Fruit fly (Drosophila melanogaster): ENCODE results near the gene CG12011.

CG12011 gene

DNA sequence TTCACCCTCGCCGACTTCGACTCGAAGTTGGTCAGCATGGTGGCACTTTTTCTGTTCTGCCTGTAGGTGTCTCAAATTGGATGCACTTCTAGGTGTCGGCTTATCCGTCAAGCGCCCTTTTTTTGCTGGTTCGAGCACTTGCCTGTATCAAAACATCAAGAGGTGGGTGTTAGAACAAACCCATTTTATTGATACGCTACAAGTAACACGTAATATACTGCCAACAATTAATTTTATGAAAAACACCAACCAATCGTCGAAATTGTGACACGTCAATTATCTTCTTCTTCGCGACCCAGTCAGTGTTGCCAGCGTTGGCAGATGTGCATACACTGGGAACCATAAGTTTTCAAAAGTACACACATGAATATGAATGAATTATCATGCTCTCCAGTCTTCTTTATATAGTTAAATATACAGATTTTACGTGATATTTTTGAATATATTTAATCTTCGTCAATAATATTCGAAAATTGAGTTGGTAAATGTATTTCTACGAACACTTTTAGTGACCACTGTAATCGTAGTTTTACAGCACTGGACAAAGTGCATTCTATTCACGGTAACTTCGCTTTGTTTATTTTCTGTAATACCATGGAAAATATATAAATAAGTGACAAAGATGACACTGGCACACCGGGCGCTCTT, 49.4 kb upstream of the CG12011 start, which contains the start of the genes alphaCOP and CG13919 (continued):
- TF ChIP-seq CG6272 (GFP tag; IDR thresholded peaks at IDR 0.05) (peak; percentile 95), zf30C (GFP tag; optimal IDR thresholded peaks at IDR 0.05) (no peak), CG3065 (GFP tag; optimal IDR thresholded peaks at IDR 0.05) (peak; percentile 95), CG12942 (GFP tag; optimal IDR thresholded peaks at IDR 0.05) (peak; percentile 96), Hr3 (GFP tag; optimal IDR thresholded peaks at IDR 0.05) (peak; percentile 98), zfh2 (GFP tag; optimal IDR thresholded peaks at IDR 0.05) (peak; percentile 93), insv (GFP tag; optimal IDR thresholded peaks at IDR 0.05) (peak in 1 of 2 experiments; percentile 65), CG7357 (GFP tag; IDR thresholded peaks at IDR 0.05) (peak; percentile 87), Nf-YB (GFP tag; optimal IDR thresholded peaks at IDR 0.05) (peak; percentile 84), CG7745 (tag; optimal IDR thresholded peaks at IDR 0.05) (peak; percentile 74), cas (GFP tag; IDR thresholded peaks at IDR 0.05) (peak; percentile 93), aop (GFP tag; IDR thresholded peaks at IDR 0.05) (peak; percentile 80), Dip2 (GFP tag; IDR thresholded peaks at IDR 0.05) (peak; percentile 53), CG10979 (tag; optimal IDR thresholded peaks at IDR 0.05) (peak; percentile 91), Rfx (GFP tag; IDR thresholded peaks at IDR 0.05) (peak; percentile 98), CG31388 (GFP tag; optimal IDR thresholded peaks at IDR 0.05) (peak; percentile 89), jigr1 (GFP tag; IDR thresholded peaks at IDR 0.05) (peak; percentile 83), caup (GFP tag; optimal IDR thresholded peaks at IDR 0.05; ENCODE audit: severe bottlenecking) (peak; percentile 94), Doc3 (GFP tag; IDR thresholded peaks at IDR 0.05; ENCODE audit: partially characterized antibody) (no peak), jumu (GFP tag; optimal IDR thresholded peaks at IDR 0.05) (peak; percentile 85), CG15269 (tag; optimal IDR thresholded peaks at IDR 0.05) (peak; percentile 97), sqz (GFP tag; optimal IDR thresholded peaks at IDR 0.05) (no peak), ci (GFP tag; IDR thresholded peaks at IDR 0.05) (peak; percentile 97), CG17359 (tag; optimal IDR thresholded peaks at IDR 0.05) (peak; percentile 95), Fer1 (GFP tag; optimal IDR thresholded peaks at IDR 0.05) (peak; percentile 91), E2f1 (GFP tag; IDR thresholded peaks at IDR 0.05) (peak; percentile 96), Lhr (GFP tag; optimal IDR thresholded peaks at IDR 0.05) (peak; percentile 88), CG16863 (GFP tag; optimal IDR thresholded peaks at IDR 0.05) (peak; percentile 91), CG17568 (GFP tag; optimal IDR thresholded peaks at IDR 0.05) (no peak), CG16779 (GFP tag; IDR thresholded peaks at IDR 0.05) (peak; percentile 84), CG4424 (GFP tag; optimal IDR thresholded peaks at IDR 0.05) (peak; percentile 96), CG7271 (tag; optimal IDR thresholded peaks at IDR 0.05) (peak; percentile 92), HLH4C (GFP tag; IDR thresholded peaks at IDR 0.05; ENCODE audit: partially characterized antibody) (no peak), ham (GFP tag; IDR thresholded peaks at IDR 0.05) (peak; percentile 92), CG7839 (tag; optimal IDR thresholded peaks at IDR 0.05) (peak; percentile 99), CG15479 (GFP tag; optimal IDR thresholded peaks at IDR 0.05) (peak; percentile 52), HLHmδ (GFP tag; optimal IDR thresholded peaks at IDR 0.05) (no peak), CG9817 (tag; optimal IDR thresholded peaks at IDR 0.05) (peak; percentile 95), vvl (GFP tag; IDR thresholded peaks at IDR 0.05) (peak; percentile 97), CG13287 (GFP tag; IDR thresholded peaks at IDR 0.05; ENCODE audit: partially characterized antibody) (peak; percentile 54; the same call in 1 of the 2 replicates), sug (tag; optimal IDR thresholded peaks at IDR 0.05) (peak; percentile 94), sna (GFP tag; IDR thresholded peaks at IDR 0.05; ENCODE audit: partially characterized antibody) (no peak), Poxn (GFP tag; IDR thresholded peaks at IDR 0.05) (peak; percentile 92), Xrp1 (GFP tag; IDR thresholded peaks at IDR 0.05) (peak; percentile 98), run (tag; optimal IDR thresholded peaks at IDR 0.05) (peak; percentile 90), ATbp (GFP tag; optimal IDR thresholded peaks at IDR 0.05) (peak; percentile 93), Lpt (GFP tag; optimal IDR thresholded peaks at IDR 0.05) (no peak), BtbVII (GFP tag; optimal IDR thresholded peaks at IDR 0.05) (peak; percentile 92), CG33213 (GFP tag; optimal IDR thresholded peaks at IDR 0.05) (peak; percentile 80)
